Worm (Caenorhabditis elegans): ENCODE results near the gene Y39A1A.2.
A peak's percentile ranks its signal among the peaks of the same experiment; 100 is the strongest.

Y39A1A.2 gene

ce11 chrIII:10565926-10566325 is 37.4 kb downstream of the Y39A1A.2 start, which contains the start of gene acdh-11:
Gene acdh-11, plus strand, starts transcription at chrIII:10566258.
- TF ChIP-seq attf-5 (GFP tag; optimal IDR thresholded peaks at IDR 0.05) (no peak), him-1 (tag; optimal IDR thresholded peaks at IDR 0.05) (no peak), nhr-80 (tag; optimal IDR thresholded peaks at IDR 0.05) (peak; percentile 44), hmg-1.2 (GFP tag; IDR thresholded peaks at IDR 0.05) (peak; percentile 83)

DNA sequence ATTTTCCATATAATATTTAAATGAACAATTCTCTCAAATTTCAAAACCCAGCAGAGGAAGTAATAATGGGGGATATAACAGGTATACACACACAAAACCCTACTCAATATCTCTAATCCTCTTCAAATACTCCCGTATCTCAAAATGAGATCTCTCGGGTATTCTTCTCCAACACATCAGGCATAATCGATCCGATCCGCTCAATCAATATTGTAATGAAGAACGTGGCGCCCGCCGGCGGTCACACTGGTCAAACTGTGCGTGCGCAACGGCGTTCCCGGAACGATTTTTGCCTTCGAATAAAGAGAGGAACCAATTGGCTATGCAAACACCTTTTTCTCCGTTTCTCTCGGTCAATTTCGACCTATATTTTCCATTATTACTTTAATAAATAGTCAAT is 40.8 kb downstream of the Y39A1A.2 start:
- TF ChIP-seq repo-1 (tag; optimal IDR thresholded peaks at IDR 0.05) (no peak), nfya-1 (tag; optimal IDR thresholded peaks at IDR 0.05; ENCODE audit: borderline replicate concordance, insufficient read depth) (no peak), B0019.2 (GFP tag; conservative IDR thresholded peaks at IDR 0.05) (no peak), cebp-1 (GFP tag; IDR thresholded peaks at IDR 0.05) (no peak), cebp-1 (tag; optimal IDR thresholded peaks at IDR 0.05) (no peak), T07F8.4 (tag; optimal IDR thresholded peaks at IDR 0.05) (no peak), madf-6 (GFP tag; IDR thresholded peaks at IDR 0.05) (no peak), snpc-1.1 (tag; optimal IDR thresholded peaks at IDR 0.05; ENCODE audit: insufficient read depth) (no peak), him-1 (tag; optimal IDR thresholded peaks at IDR 0.05) (no peak), bed-2 (GFP tag; IDR thresholded peaks at IDR 0.05) (no peak), K12H6.12 (tag; optimal IDR thresholded peaks at IDR 0.05) (no peak), ama-1 (optimal IDR thresholded peaks at IDR 0.05) (no peak), ama-1 (GFP tag; optimal IDR thresholded peaks at IDR 0.05) (no peak)

- TF ChIP-seq lsl-1 (GFP tag; optimal IDR thresholded peaks at IDR 0.05), result peak; percentile 88
- TF ChIP-seq hmg-20 (GFP tag; IDR thresholded peaks at IDR 0.05), result no peak
- TF ChIP-seq madf-10 (tag; optimal IDR thresholded peaks at IDR 0.05), result no peak
- peak; percentile 24 for TF ChIP-seq F23B12.7 (tag; optimal IDR thresholded peaks at IDR 0.05; ENCODE audit: insufficient read depth)
- TF ChIP-seq lin-54 (GFP tag; optimal IDR thresholded peaks at IDR 0.05), result peak; percentile 58
- TF ChIP-seq madf-8 (GFP tag; conservative IDR thresholded peaks at IDR 0.05), result peak; percentile 69
- peak; percentile 3 for TF ChIP-seq snpc-1.1 (tag; optimal IDR thresholded peaks at IDR 0.05; ENCODE audit: insufficient read depth)
- TF ChIP-seq F22D6.2 (tag; optimal IDR thresholded peaks at IDR 0.05), result no peak
- TF ChIP-seq efl-1 (GFP tag; optimal IDR thresholded peaks at IDR 0.05), result peak; percentile 28
- peak; percentile 58 for TF ChIP-seq D2030.7 (GFP tag; IDR thresholded peaks at IDR 0.05)
- TF ChIP-seq xnd-1 (tag; optimal IDR thresholded peaks at IDR 0.05), result peak; percentile 76
- TF ChIP-seq Y79H2A.3 (GFP tag; conservative IDR thresholded peaks at IDR 0.05), result no peak
- peak; percentile 90 for TF ChIP-seq F33H1.4 (GFP tag; IDR thresholded peaks at IDR 0.05)
- TF ChIP-seq snpc-3.4 (tag; optimal IDR thresholded peaks at IDR 0.05), result peak; percentile 54
- TF ChIP-seq madf-6 (GFP tag; IDR thresholded peaks at IDR 0.05), result peak; percentile 89
Measured at ce11 chrIII:10561904-10562303, 41.5 kb downstream of the Y39A1A.2 start, which contains the start of gene Y45F3A.1. Gene Y45F3A.1, minus strand, starts transcription at chrIII:10561915.

- TF ChIP-seq ztf-3 (GFP tag; optimal IDR thresholded peaks at IDR 0.05) (no peak), hsf-1 (GFP tag; IDR thresholded peaks at IDR 0.05) (0 out of 2 replicates have a peak, but pooled peaks have one; percentile 33)
Measured at ce11 chrIII:10560296-10560695, 43.1 kb downstream of the Y39A1A.2 start, which contains the start of gene rab-30. Gene rab-30, plus strand, starts transcription at chrIII:10560596.

ce11 chrIII:10557910-10558309 is 45.5 kb downstream of the Y39A1A.2 start, which contains the start of gene T21C12.4:
Gene T21C12.4, minus strand, starts transcription at chrIII:10558010.
- TF ChIP-seq F23B12.7 (tag; optimal IDR thresholded peaks at IDR 0.05; ENCODE audit: insufficient read depth) (no peak), snpc-1.1 (tag; optimal IDR thresholded peaks at IDR 0.05; ENCODE audit: insufficient read depth) (no peak), attf-3 (GFP tag; conservative IDR thresholded peaks at IDR 0.05) (no peak), B0336.3 (GFP tag; IDR thresholded peaks at IDR 0.05) (no peak), rec-8 (tag; optimal IDR thresholded peaks at IDR 0.05) (no peak), egrh-3 (GFP tag; IDR thresholded peaks at IDR 0.05) (no peak), nhr-80 (tag; optimal IDR thresholded peaks at IDR 0.05) (no peak), Y53G8AR.9 (GFP tag; conservative IDR thresholded peaks at IDR 0.05) (no peak), ceh-27 (GFP tag; optimal IDR thresholded peaks at IDR 0.05) (no peak), tbp1 (GFP tag; optimal IDR thresholded peaks at IDR 0.05) (no peak)
